Worm (Caenorhabditis elegans): Measurements from ENCODE around the gene dhs-21.

The dhs-21 gene

ce11 chrV:12728062-12728665, 5.3 kb downstream of the dhs-21 start, which contains the start of the genes rpl-28 and mrpl-49 (continued):
- 0 out of 2 replicates have a peak, but pooled peaks have one; percentile 8 for TF ChIP-seq mab-9 (GFP tag; IDR thresholded peaks at IDR 0.05)
- TF ChIP-seq xbp-1 (tag; optimal IDR thresholded peaks at IDR 0.05), result peak; percentile 89
- no peak for TF ChIP-seq nhr-84 (tag; optimal IDR thresholded peaks at IDR 0.05)
- peak; percentile 81 for TF ChIP-seq lin-13 (GFP tag; optimal IDR thresholded peaks at IDR 0.05)
- no peak for TF ChIP-seq unc-62 (GFP tag; optimal IDR thresholded peaks at IDR 0.05)
- no peak for TF ChIP-seq sptf-1 (tag; optimal IDR thresholded peaks at IDR 0.05)
- peak; percentile 61 for TF ChIP-seq ceh-90 (tag; optimal IDR thresholded peaks at IDR 0.05)
- TF ChIP-seq nhr-71 (tag; optimal IDR thresholded peaks at IDR 0.05), result peak; percentile 91
- TF ChIP-seq snpc-4 (tag; optimal IDR thresholded peaks at IDR 0.05), result peak; percentile 89
- no peak for TF ChIP-seq pqm-1 (tag; optimal IDR thresholded peaks at IDR 0.05)
- no peak for TF ChIP-seq vab-15 (tag; optimal IDR thresholded peaks at IDR 0.05)
- peak; percentile 92 for TF ChIP-seq nhr-20 (tag; optimal IDR thresholded peaks at IDR 0.05)
- TF ChIP-seq skn-1 (tag; optimal IDR thresholded peaks at IDR 0.05), result peak; percentile 93
- TF ChIP-seq unc-130 (tag; optimal IDR thresholded peaks at IDR 0.05), result peak; percentile 85
- TF ChIP-seq ztf-4 (tag; optimal IDR thresholded peaks at IDR 0.05), result peak; percentile 25
- TF ChIP-seq dsc-1 (tag; optimal IDR thresholded peaks at IDR 0.05), result peak; percentile 71
- no peak for TF ChIP-seq ceh-63 (GFP tag; optimal IDR thresholded peaks at IDR 0.05)
- peak; percentile 21 for TF ChIP-seq sox-4 (tag; optimal IDR thresholded peaks at IDR 0.05)
- no peak for TF ChIP-seq aha-1 (tag; optimal IDR thresholded peaks at IDR 0.05)
- TF ChIP-seq egl-27 (tag; optimal IDR thresholded peaks at IDR 0.05), result no peak
- peak; percentile 61 for TF ChIP-seq ceh-88 (GFP tag; IDR thresholded peaks at IDR 0.05)
- TF ChIP-seq dpl-1 (GFP tag; optimal IDR thresholded peaks at IDR 0.05), result peak; percentile 80 to 87 (median 83)
- TF ChIP-seq egl-13 (tag; optimal IDR thresholded peaks at IDR 0.05), result peak; percentile 65
- TF ChIP-seq unc-30 (tag; optimal IDR thresholded peaks at IDR 0.05), result no peak
- peak; percentile 82 for TF ChIP-seq nhr-90 (tag; optimal IDR thresholded peaks at IDR 0.05; ENCODE audit: poor library complexity)
- peak; percentile 23 for TF ChIP-seq hpl-2 (GFP tag; optimal IDR thresholded peaks at IDR 0.05)
- TF ChIP-seq lir-3 (tag; optimal IDR thresholded peaks at IDR 0.05; ENCODE audit: poor library complexity), result peak; percentile 71
- TF ChIP-seq blmp-1 (tag; optimal IDR thresholded peaks at IDR 0.05), result peak; percentile 83
- TF ChIP-seq ets-5 (GFP tag; IDR thresholded peaks at IDR 0.05), result no peak
- no peak for TF ChIP-seq C34B4.2 (tag; optimal IDR thresholded peaks at IDR 0.05)
- TF ChIP-seq grh-1 (GFP tag; IDR thresholded peaks at IDR 0.05), result peak; percentile 72
- peak; percentile 84 for TF ChIP-seq rnt-1 (tag; optimal IDR thresholded peaks at IDR 0.05)
- no peak for TF ChIP-seq tlp-1 (tag; optimal IDR thresholded peaks at IDR 0.05)
- no peak for TF ChIP-seq fkh-4 (tag; optimal IDR thresholded peaks at IDR 0.05; ENCODE audit: borderline replicate concordance)
- peak; percentile 48 for TF ChIP-seq zag-1 (tag; optimal IDR thresholded peaks at IDR 0.05)
- no peak for TF ChIP-seq unc-98 (GFP tag; IDR thresholded peaks at IDR 0.05)
- TF ChIP-seq unc-86 (tag; optimal IDR thresholded peaks at IDR 0.05), result peak; percentile 72

ce11 chrV:12727104-12727637, 6.3 kb downstream of the dhs-21 start, which contains the start of gene R11D1.13:
Gene R11D1.13 (plus strand): TSS chrV:12727154.
- TF ChIP-seq unc-62 (GFP tag; optimal IDR thresholded peaks at IDR 0.05) (no peak), unc-86 (tag; optimal IDR thresholded peaks at IDR 0.05) (no peak), mep-1 (tag; optimal IDR thresholded peaks at IDR 0.05) (no peak), tlp-1 (tag; optimal IDR thresholded peaks at IDR 0.05) (no peak), nhr-20 (tag; optimal IDR thresholded peaks at IDR 0.05) (no peak), elt-3 (tag; optimal IDR thresholded peaks at IDR 0.05) (no peak), lsy-2 (tag; optimal IDR thresholded peaks at IDR 0.05) (no peak), mab-9 (GFP tag; IDR thresholded peaks at IDR 0.05) (no peak)
